Fruit fly (Drosophila melanogaster): Measurements from ENCODE around the gene CG42367.

CG42367 gene

dm6 chr2L:9907320-9908256 lies 22.8 kb upstream of the CG42367 start (continued):
- no peak for TF ChIP-seq CG10565 (GFP tag; optimal IDR thresholded peaks at IDR 0.05)
- peak; percentile 18 for TF ChIP-seq CG2712 (tag; optimal IDR thresholded peaks at IDR 0.05)
- TF ChIP-seq CG4854 (GFP tag; optimal IDR thresholded peaks at IDR 0.05) = no peak
- no peak for TF ChIP-seq CG11723 (GFP tag; optimal IDR thresholded peaks at IDR 0.05)
- peak; percentile 9 for TF ChIP-seq gcm (GFP tag; optimal IDR thresholded peaks at IDR 0.05)
- no peak for TF ChIP-seq peb (GFP tag; IDR thresholded peaks at IDR 0.05)
- no peak for TF ChIP-seq CG2129 (GFP tag; IDR thresholded peaks at IDR 0.05; ENCODE audit: partially characterized antibody)
- TF ChIP-seq row (GFP tag; IDR thresholded peaks at IDR 0.05) = peak; percentile 26; the same call in 1 of the 3 replicates
- peak; percentile 81 for TF ChIP-seq psq (GFP tag; optimal IDR thresholded peaks at IDR 0.05)
- TF ChIP-seq Lim3 (GFP tag; IDR thresholded peaks at IDR 0.05) = no peak
- no peak for TF ChIP-seq gce (GFP tag; IDR thresholded peaks at IDR 0.05)
- no peak for TF ChIP-seq CG43689 (GFP tag; IDR thresholded peaks at IDR 0.05)
- TF ChIP-seq CG13624 (GFP tag; optimal IDR thresholded peaks at IDR 0.05) = peak; percentile 2
- TF ChIP-seq CG10979 (tag; optimal IDR thresholded peaks at IDR 0.05) = peak; percentile 66
- TF ChIP-seq CG18619 (GFP tag; optimal IDR thresholded peaks at IDR 0.05) = no peak
- TF ChIP-seq CG5953 (GFP tag; IDR thresholded peaks at IDR 0.05) = no peak
- no peak for TF ChIP-seq CG6813 (GFP tag; optimal IDR thresholded peaks at IDR 0.05)
- 0 out of 2 replicates have a peak, but pooled peaks have one; percentile 4 for TF ChIP-seq Ada2b (GFP tag; IDR thresholded peaks at IDR 0.05)
- TF ChIP-seq CG14667 (GFP tag; IDR thresholded peaks at IDR 0.05) = no peak
- no peak for TF ChIP-seq CG1647 (GFP tag; optimal IDR thresholded peaks at IDR 0.05)
- no peak for TF ChIP-seq Bteb2 (GFP tag; optimal IDR thresholded peaks at IDR 0.05)
- peak; percentile 78 for TF ChIP-seq kah (GFP tag; optimal IDR thresholded peaks at IDR 0.05)
- TF ChIP-seq Ets97D (GFP tag; optimal IDR thresholded peaks at IDR 0.05) = no peak
- TF ChIP-seq Camta (GFP tag; optimal IDR thresholded peaks at IDR 0.05) = no peak
- TF ChIP-seq wdn (GFP tag; IDR thresholded peaks at IDR 0.05) = no peak
- no peak for TF ChIP-seq Hr39 (optimal IDR thresholded peaks at IDR 0.05)
- peak; percentile 1 for TF ChIP-seq Hmr (GFP tag; optimal IDR thresholded peaks at IDR 0.05)
- TF ChIP-seq Myb (GFP tag; optimal IDR thresholded peaks at IDR 0.05) = no peak
- peak; percentile 27 for TF ChIP-seq kni (GFP tag; optimal IDR thresholded peaks at IDR 0.05)
- peak; percentile 96 for TF ChIP-seq chinmo (GFP tag; IDR thresholded peaks at IDR 0.05; ENCODE audit: partially characterized antibody)
- no peak for TF ChIP-seq cwo (GFP tag; optimal IDR thresholded peaks at IDR 0.05)
- no peak for TF ChIP-seq CG31388 (GFP tag; optimal IDR thresholded peaks at IDR 0.05)
- no peak for TF ChIP-seq gt (GFP tag; IDR thresholded peaks at IDR 0.05)
- no peak for TF ChIP-seq sim (GFP tag; IDR thresholded peaks at IDR 0.05)
- no peak for TF ChIP-seq CG7556 (GFP tag; optimal IDR thresholded peaks at IDR 0.05)
- no peak for TF ChIP-seq emc (GFP tag; optimal IDR thresholded peaks at IDR 0.05)
- TF ChIP-seq chn (GFP tag; optimal IDR thresholded peaks at IDR 0.05) = no peak
- no peak; the same call in 1 of the 3 replicates for TF ChIP-seq Aef1 (GFP tag; IDR thresholded peaks at IDR 0.05)
- TF ChIP-seq CG32772 (GFP tag; IDR thresholded peaks at IDR 0.05) = no peak
- no peak for TF ChIP-seq ssp (GFP tag; IDR thresholded peaks at IDR 0.05)
- no peak for TF ChIP-seq Usf (GFP tag; optimal IDR thresholded peaks at IDR 0.05)
- TF ChIP-seq Poxn (GFP tag; IDR thresholded peaks at IDR 0.05) = no peak
- no peak for TF ChIP-seq chif (GFP tag; optimal IDR thresholded peaks at IDR 0.05)
- peak; percentile 90 for TF ChIP-seq abd-A (tag; optimal IDR thresholded peaks at IDR 0.05)
- TF ChIP-seq CoRest (tag; optimal IDR thresholded peaks at IDR 0.05) = no peak
- no peak for TF ChIP-seq CG9215 (GFP tag; IDR thresholded peaks at IDR 0.05)
- TF ChIP-seq exex (tag; optimal IDR thresholded peaks at IDR 0.05) = no peak
- no peak for TF ChIP-seq CG17912 (GFP tag; optimal IDR thresholded peaks at IDR 0.05)
- TF ChIP-seq Hr78 (GFP tag; optimal IDR thresholded peaks at IDR 0.05) = no peak
- no peak for TF ChIP-seq Antp (GFP tag; optimal IDR thresholded peaks at IDR 0.05)

All from whole organism, embryonic.